Fruit fly (Drosophila melanogaster) whole organism, prepupa: ENCODE measurements around the gene Cp19.

Experiments used
- Blimp-1 ChIP-seq: fragments of 200-800 bp; sonication (Bioruptor generic); optimal IDR thresholded peaks from 3 replicates; lab custom pipeline; 2017; ENCODE audit warnings: missing biosample characterization, missing genetic modification characterization, mild to moderate bottlenecking, moderate library complexity, missing genetic modification reagents
- CG10631 ChIP-seq: fragments of 200-800 bp; sonication (Bioruptor generic); optimal IDR thresholded peaks from 2 replicates; lab custom pipeline; 2016; ENCODE audit warnings: missing biosample characterization, missing genetic modification characterization
- CG11294 ChIP-seq: fragments of 200-800 bp; sonication (Bioruptor generic); IDR thresholded peaks from 2 replicates; pipeline ENCODE4 v1.3.6; 2022; ENCODE audit warnings: missing biosample characterization, missing genetic modification characterization
- CG11762 ChIP-seq: fragments of 200-800 bp; sonication (Bioruptor generic); optimal IDR thresholded peaks from 3 replicates; lab custom pipeline; 2016; ENCODE audit warnings: missing biosample characterization, missing genetic modification characterization; ENCODE audit not compliant: insufficient read depth
- CG11902 ChIP-seq: fragments of 200-800 bp; sonication (Bioruptor generic); optimal IDR thresholded peaks from 3 replicates; lab custom pipeline; 2016; ENCODE audit warnings: missing biosample characterization, missing genetic modification characterization
- CG1621 ChIP-seq: fragments of 200-800 bp; sonication (Bioruptor generic); optimal IDR thresholded peaks from 3 replicates; lab custom pipeline; 2018; ENCODE audit warnings: missing biosample characterization, mild to moderate bottlenecking, missing genetic modification characterization
- CG16779 ChIP-seq: fragments of 200-800 bp; sonication (Bioruptor generic); optimal IDR thresholded peaks from 3 replicates; lab custom pipeline; 2017; ENCODE audit warnings: missing biosample characterization, mild to moderate bottlenecking, missing genetic modification characterization
- CG31627 ChIP-seq: fragments of 200-800 bp; sonication (Bioruptor generic); optimal IDR thresholded peaks from 3 replicates; lab custom pipeline; 2016; ENCODE audit warnings: missing biosample characterization, missing genetic modification characterization
- CG32006 ChIP-seq: fragments of 200-800 bp; sonication (Bioruptor generic); optimal IDR thresholded peaks from 3 replicates; lab custom pipeline; 2017; ENCODE audit warnings: missing biosample characterization, mild to moderate bottlenecking, missing genetic modification characterization
- CG34406 ChIP-seq: fragments of 200-800 bp; sonication (Bioruptor generic); optimal IDR thresholded peaks from 3 replicates; lab custom pipeline; 2016; ENCODE audit warnings: missing biosample characterization, missing genetic modification characterization
- CG3919 ChIP-seq: fragments of 200-800 bp; sonication (Bioruptor generic); optimal IDR thresholded peaks from 3 replicates; lab custom pipeline; 2016; ENCODE audit warnings: missing biosample characterization, missing genetic modification characterization
- CG4318 ChIP-seq: fragments of 200-800 bp; sonication (Bioruptor generic); optimal IDR thresholded peaks from 3 replicates; lab custom pipeline; 2017; ENCODE audit warnings: missing biosample characterization, mild to moderate bottlenecking, missing genetic modification characterization
- CG6163 ChIP-seq: fragments of 200-800 bp; sonication (Bioruptor generic); IDR thresholded peaks from 3 replicates; pipeline ENCODE4 v1.3.6; 2022; ENCODE audit warnings: missing biosample characterization, missing genetic modification characterization
- CG6276 ChIP-seq: fragments of 200-800 bp; sonication (Bioruptor generic); optimal IDR thresholded peaks from 2 replicates; lab custom pipeline; 2017; ENCODE audit warnings: missing biosample characterization, mild to moderate bottlenecking, missing genetic modification characterization
- CG6792 ChIP-seq: fragments of 200-800 bp; sonication (Bioruptor generic); optimal IDR thresholded peaks from 3 replicates; lab custom pipeline; 2016; ENCODE audit warnings: missing biosample characterization, missing genetic modification characterization
- CG6808 ChIP-seq: fragments of 200-800 bp; sonication (Bioruptor generic); optimal IDR thresholded peaks from 3 replicates; lab custom pipeline; 2017; ENCODE audit warnings: missing biosample characterization, missing genetic modification characterization, mild to moderate bottlenecking, moderate library complexity, missing genetic modification reagents
- CG6854 ChIP-seq: fragments of 200-800 bp; sonication (Bioruptor generic); optimal IDR thresholded peaks from 2 replicates; lab custom pipeline; 2017; ENCODE audit warnings: missing biosample characterization, mild to moderate bottlenecking, missing genetic modification characterization
- CG8119 ChIP-seq: fragments of 200-800 bp; sonication (Bioruptor generic); IDR thresholded peaks from 3 replicates; pipeline ENCODE4 v1.3.6; 2022; ENCODE audit warnings: missing biosample characterization, missing genetic modification characterization
- CG8319 ChIP-seq: fragments of 200-800 bp; sonication (Bioruptor generic); optimal IDR thresholded peaks from 3 replicates; lab custom pipeline; 2016; ENCODE audit warnings: missing biosample characterization, missing genetic modification characterization
- CG8632 ChIP-seq: fragments of 200-800 bp; sonication (Bioruptor generic); optimal IDR thresholded peaks from 3 replicates; lab custom pipeline; 2016; ENCODE audit warnings: missing biosample characterization, missing genetic modification characterization
- CG9139 ChIP-seq: fragments of 200-800 bp; sonication (Bioruptor generic); optimal IDR thresholded peaks from 3 replicates; lab custom pipeline; 2017; ENCODE audit warnings: missing biosample characterization, mild to moderate bottlenecking, missing genetic modification characterization
- Eip78C ChIP-seq: fragments of 200-800 bp; sonication (Bioruptor generic); peaks from one replicate; lab custom pipeline; 2016; ENCODE audit warnings: missing biosample characterization, missing genetic modification characterization
- Ets21C ChIP-seq: fragments of 200-800 bp; sonication (Bioruptor generic); optimal IDR thresholded peaks from 3 replicates; lab custom pipeline; 2016; ENCODE audit warnings: missing biosample characterization, missing genetic modification characterization
- Ets96B ChIP-seq: fragments of 200-800 bp; optimal IDR thresholded peaks from 2 replicates; lab custom pipeline; 2019; ENCODE audit warnings: missing biosample characterization, mild to moderate bottlenecking, missing genetic modification characterization, moderate library complexity
- Gug ChIP-seq: fragments of 200-800 bp; sonication (Bioruptor generic); IDR thresholded peaks from 2 replicates; pipeline ENCODE4 v1.3.6; 2022; ENCODE audit warnings: missing biosample characterization, missing genetic modification characterization
- Hr38 ChIP-seq: sonication (Bioruptor generic); optimal IDR thresholded peaks from 2 replicates; lab custom pipeline; 2016; ENCODE audit warnings: missing biosample characterization, missing genetic modification characterization
- Hr39 ChIP-seq: fragments of 200-800 bp; sonication (Bioruptor generic); optimal IDR thresholded peaks from 2 replicates; lab custom pipeline; 2016; ENCODE audit warnings: missing biosample characterization, missing genetic modification characterization
- Hr4 ChIP-seq: fragments of 200-800 bp; sonication (Bioruptor generic); optimal IDR thresholded peaks from 3 replicates; lab custom pipeline; 2016; ENCODE audit warnings: missing biosample characterization, missing genetic modification characterization
- Met ChIP-seq: fragments of 200-800 bp; sonication (Bioruptor generic); optimal IDR thresholded peaks from 3 replicates; lab custom pipeline; 2016; ENCODE audit warnings: missing biosample characterization, missing genetic modification characterization
- OdsH ChIP-seq: fragments of 200-800 bp; sonication (Bioruptor generic); optimal IDR thresholded peaks from 3 replicates; lab custom pipeline; 2016; ENCODE audit warnings: missing biosample characterization, missing genetic modification characterization
- Smox ChIP-seq: fragments of 200-800 bp; sonication (Bioruptor generic); optimal IDR thresholded peaks from 3 replicates; lab custom pipeline; 2016; ENCODE audit warnings: missing biosample characterization, missing genetic modification characterization
- Sox102F ChIP-seq: fragments of 200-800 bp; sonication (Bioruptor generic); optimal IDR thresholded peaks from 2 replicates; lab custom pipeline; 2016; ENCODE audit warnings: missing biosample characterization, mild to moderate bottlenecking, missing genetic modification characterization
- Sox14 ChIP-seq: fragments of 200-800 bp; sonication (Bioruptor generic); optimal IDR thresholded peaks from 3 replicates; lab custom pipeline; 2016; ENCODE audit warnings: missing biosample characterization, missing genetic modification characterization
- Sox15 ChIP-seq: fragments of 200-800 bp; sonication (Bioruptor generic); optimal IDR thresholded peaks from 3 replicates; lab custom pipeline; 2016; ENCODE audit warnings: missing biosample characterization, missing genetic modification characterization
- acj6 ChIP-seq: fragments of 200-800 bp; sonication (Bioruptor generic); optimal IDR thresholded peaks from 3 replicates; lab custom pipeline; 2016; ENCODE audit warnings: missing biosample characterization, missing genetic modification characterization
- cyc ChIP-seq: fragments of 200-800 bp; sonication (Bioruptor generic); optimal IDR thresholded peaks from 3 replicates; lab custom pipeline; 2016; ENCODE audit warnings: missing biosample characterization, missing genetic modification characterization
- dac ChIP-seq: fragments of 200-800 bp; sonication (Bioruptor generic); optimal IDR thresholded peaks from 2 replicates; lab custom pipeline; 2017; ENCODE audit warnings: missing biosample characterization, mild to moderate bottlenecking, missing genetic modification characterization
- eg ChIP-seq: fragments of 200-800 bp; sonication (Bioruptor generic); IDR thresholded peaks from 3 replicates; pipeline ENCODE4 v1.3.6; 2022; ENCODE audit warnings: missing biosample characterization, missing genetic modification characterization
- esn ChIP-seq: fragments of 200-800 bp; sonication (Bioruptor generic); optimal IDR thresholded peaks from 2 replicates; lab custom pipeline; 2016; ENCODE audit warnings: missing biosample characterization, mild to moderate bottlenecking, missing genetic modification characterization, moderate library complexity
- fd85E ChIP-seq: fragments of 200-800 bp; sonication (Bioruptor generic); optimal IDR thresholded peaks from 3 replicates; lab custom pipeline; 2016; ENCODE audit warnings: missing biosample characterization, missing genetic modification characterization
- fkh ChIP-seq: fragments of 200-800 bp; sonication (Bioruptor generic); optimal IDR thresholded peaks from 3 replicates; lab custom pipeline; 2017; ENCODE audit warnings: missing biosample characterization, mild to moderate bottlenecking, missing genetic modification characterization, moderate library complexity
- lz ChIP-seq: fragments of 200-800 bp; sonication (Bioruptor generic); optimal IDR thresholded peaks from 3 replicates; lab custom pipeline; 2016; ENCODE audit warnings: missing biosample characterization, missing genetic modification characterization
- pdm3 ChIP-seq: fragments of 200-800 bp; sonication (Bioruptor generic); optimal IDR thresholded peaks from 3 replicates; lab custom pipeline; 2016; ENCODE audit warnings: missing biosample characterization, missing genetic modification characterization
- spab ChIP-seq: fragments of 200-800 bp; sonication (Bioruptor generic); optimal IDR thresholded peaks from 2 replicates; lab custom pipeline; 2017; ENCODE audit warnings: missing biosample characterization, mild to moderate bottlenecking, missing genetic modification characterization, missing genetic modification reagents
- svp ChIP-seq: fragments of 200-800 bp; sonication (Bioruptor generic); peaks from one replicate; lab custom pipeline; 2016; ENCODE audit warnings: missing biosample characterization, missing genetic modification characterization
- topi ChIP-seq: fragments of 200-800 bp; sonication (Bioruptor generic); optimal IDR thresholded peaks from 3 replicates; lab custom pipeline; 2016; ENCODE audit warnings: missing biosample characterization, missing genetic modification characterization
- vri ChIP-seq: fragments of 200-800 bp; sonication (Bioruptor generic); optimal IDR thresholded peaks from 3 replicates; lab custom pipeline; 2016; ENCODE audit warnings: missing biosample characterization, mild to moderate bottlenecking, missing genetic modification characterization

Cp19 gene

dm6 chr3L:8704713-8705412, 24.8 kb upstream of the Cp19 start (continued):
- TF ChIP-seq esn (GFP tag; lab: Kevin White, UChicago): no peak
- TF ChIP-seq CG31627 (GFP tag; lab: Kevin White, UChicago): no peak
- no peak for TF ChIP-seq OdsH
- no peak for TF ChIP-seq Sox102F (GFP tag; lab: Kevin White, UChicago)
- no peak for TF ChIP-seq fd85E (GFP tag; lab: Kevin White, UChicago)
- TF ChIP-seq CG11902 (GFP tag; lab: Kevin White, UChicago): no peak
- TF ChIP-seq lz (GFP tag; lab: Kevin White, UChicago): no peak
- TF ChIP-seq Met (GFP tag; lab: Kevin White, UChicago): no peak
- TF ChIP-seq CG6808 (GFP tag; lab: Kevin White, UChicago): peak; percentile 21
- peak; percentile 63 for TF ChIP-seq vri (GFP tag; lab: Kevin White, UChicago)
- TF ChIP-seq CG8119 (GFP tag; lab: Robert Waterston, UW): no peak
- TF ChIP-seq topi (GFP tag; lab: Kevin White, UChicago): no peak
- no peak for TF ChIP-seq dac
- no peak for TF ChIP-seq Hr4 (GFP tag; lab: Kevin White, UChicago)
- no peak for TF ChIP-seq acj6 (GFP tag; lab: Kevin White, UChicago)
- no peak for TF ChIP-seq Ets21C
- TF ChIP-seq Ets96B: no peak
- no peak for TF ChIP-seq CG8632 (GFP tag; lab: Kevin White, UChicago)
- TF ChIP-seq Sox14 (GFP tag; lab: Kevin White, UChicago): peak; percentile 13
- no peak for TF ChIP-seq Gug (GFP tag; lab: Robert Waterston, UW)
- TF ChIP-seq CG10631 (GFP tag; lab: Kevin White, UChicago): no peak
- peak; percentile 44 for TF ChIP-seq fkh (GFP tag; lab: Kevin White, UChicago)
- TF ChIP-seq CG1621 (tag; lab: Kevin White, UChicago): no peak
- TF ChIP-seq CG8319: no peak
- no peak for TF ChIP-seq Hr38
- no peak for TF ChIP-seq CG34406 (GFP tag; lab: Kevin White, UChicago)
- no peak for TF ChIP-seq CG11294 (GFP tag; lab: Robert Waterston, UW)
- TF ChIP-seq svp (GFP tag; lab: Kevin White, UChicago): peak; percentile 96
- no peak for TF ChIP-seq Sox15 (GFP tag; lab: Kevin White, UChicago)
- TF ChIP-seq CG9139 (GFP tag; lab: Kevin White, UChicago): no peak
- no peak for TF ChIP-seq Blimp-1 (GFP tag; lab: Kevin White, UChicago)
- TF ChIP-seq CG6163: no peak
- TF ChIP-seq CG6854 (GFP tag; lab: Kevin White, UChicago): no peak
- TF ChIP-seq Smox (GFP tag; lab: Kevin White, UChicago): no peak

dm6 chr3L:8707075-8707474, 22.6 kb upstream of the Cp19 start:
- TF ChIP-seq fkh (GFP tag; lab: Kevin White, UChicago): peak; percentile 0
- no peak for TF ChIP-seq Eip78C (GFP tag; lab: Kevin White, UChicago)
- no peak for TF ChIP-seq CG3919 (GFP tag; lab: Kevin White, UChicago)
- TF ChIP-seq spab (GFP tag; lab: Kevin White, UChicago): no peak
- TF ChIP-seq CG11294 (GFP tag; lab: Robert Waterston, UW): no peak
- TF ChIP-seq, all 60 proteins: peak for 1

dm6 chr3L:8707821-8708220, 21.8 kb upstream of the Cp19 start:
- TF ChIP-seq Eip78C (GFP tag; lab: Kevin White, UChicago): peak; percentile 79
- no peak for TF ChIP-seq CG11294 (GFP tag; lab: Robert Waterston, UW)
- TF ChIP-seq fd85E (GFP tag; lab: Kevin White, UChicago): no peak
- no peak for TF ChIP-seq CG6276 (GFP tag; lab: Kevin White, UChicago)
- TF ChIP-seq CG11762 (GFP tag; lab: Kevin White, UChicago): peak; percentile 30
- TF ChIP-seq CG32006 (GFP tag; lab: Kevin White, UChicago): peak; percentile 50
- TF ChIP-seq CG11902 (GFP tag; lab: Kevin White, UChicago): no peak
- TF ChIP-seq CG6792 (GFP tag; lab: Kevin White, UChicago): no peak
- no peak for TF ChIP-seq Sox15 (GFP tag; lab: Kevin White, UChicago)
- no peak for TF ChIP-seq CG4318
- TF ChIP-seq Hr39 (GFP tag; lab: Kevin White, UChicago): no peak
- no peak for TF ChIP-seq spab (GFP tag; lab: Kevin White, UChicago)
- no peak for TF ChIP-seq CG16779 (tag; lab: Kevin White, UChicago)
- TF ChIP-seq pdm3 (GFP tag; lab: Kevin White, UChicago): no peak
- TF ChIP-seq CG9139 (GFP tag; lab: Kevin White, UChicago): no peak
- TF ChIP-seq CG31627 (GFP tag; lab: Kevin White, UChicago): no peak
- TF ChIP-seq CG10631 (GFP tag; lab: Kevin White, UChicago): peak; percentile 6
- no peak for TF ChIP-seq Hr38
- TF ChIP-seq CG8319: no peak
- no peak for TF ChIP-seq dac
- no peak for TF ChIP-seq lz (GFP tag; lab: Kevin White, UChicago)
- TF ChIP-seq eg (GFP tag; lab: Robert Waterston, UW): 0 out of 3 replicates have a peak, but pooled peaks have one; percentile 15
- peak; percentile 11 for TF ChIP-seq cyc (GFP tag; lab: Kevin White, UChicago)
- peak; percentile 37 for TF ChIP-seq esn (GFP tag; lab: Kevin White, UChicago)
